Fruit fly (Drosophila melanogaster): ENCODE results near the gene Dys.

Dys gene

DNA sequence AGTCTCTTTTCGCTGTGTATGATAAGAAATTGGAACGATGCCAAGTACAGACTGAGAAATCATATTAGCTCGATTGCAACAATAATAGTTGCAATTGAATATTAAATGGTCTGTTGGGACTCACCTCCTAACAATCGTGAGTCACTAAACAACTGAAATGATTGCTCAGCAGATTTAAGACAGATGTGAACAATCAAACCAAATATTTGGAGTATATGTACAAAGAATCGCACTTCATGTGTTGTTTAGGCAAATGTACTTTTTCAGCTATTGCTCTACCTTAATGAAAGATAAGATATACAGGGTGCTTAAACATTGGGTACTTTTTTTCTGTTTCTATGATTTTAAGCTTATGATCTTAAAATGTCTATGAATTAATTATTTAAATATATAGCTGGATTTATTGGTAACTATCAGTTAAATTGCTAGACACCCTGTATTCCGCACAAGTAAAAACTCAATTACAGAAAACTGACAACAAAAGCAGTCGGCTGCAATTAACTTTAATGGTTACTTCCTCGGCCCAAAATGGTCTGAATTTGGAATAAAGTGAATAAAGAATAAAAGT, 180.7 kb downstream of the Dys start (continued):
- TF ChIP-seq CG3065 (GFP tag; optimal IDR thresholded peaks at IDR 0.05) (peak; percentile 27), CG31441 (GFP tag; IDR thresholded peaks at IDR 0.05) (peak; percentile 87), Rx (GFP tag; IDR thresholded peaks at IDR 0.05) (peak; percentile 76), D19A (tag; optimal IDR thresholded peaks at IDR 0.05) (peak; percentile 83), Opbp (GFP tag; IDR thresholded peaks at IDR 0.05; ENCODE audit: partially characterized antibody) (no peak), CG8765 (GFP tag; IDR thresholded peaks at IDR 0.05) (peak; percentile 57; the same call in 1 of the 2 replicates), Hr3 (GFP tag; optimal IDR thresholded peaks at IDR 0.05) (peak; percentile 68), slbo (GFP tag; IDR thresholded peaks at IDR 0.05) (peak; percentile 84), pb (GFP tag; optimal IDR thresholded peaks at IDR 0.05) (peak; percentile 36), CG15601 (tag; optimal IDR thresholded peaks at IDR 0.05) (peak; percentile 86), tap (tag; optimal IDR thresholded peaks at IDR 0.05) (peak; percentile 95), CG12071 (GFP tag; optimal IDR thresholded peaks at IDR 0.05) (peak; percentile 74), Poxn (GFP tag; IDR thresholded peaks at IDR 0.05) (peak; percentile 59; the same call in 1 of the 2 replicates), odd (GFP tag; optimal IDR thresholded peaks at IDR 0.05) (peak; percentile 87), mld (GFP tag; IDR thresholded peaks at IDR 0.05; ENCODE audit: partially characterized antibody) (no peak), pzg (GFP tag; optimal IDR thresholded peaks at IDR 0.05) (no peak), da (GFP tag; optimal IDR thresholded peaks at IDR 0.05) (no peak), btn (GFP tag; optimal IDR thresholded peaks at IDR 0.05) (no peak), CG5953 (GFP tag; IDR thresholded peaks at IDR 0.05) (peak; percentile 82), emc (GFP tag; optimal IDR thresholded peaks at IDR 0.05) (no peak), nau (GFP tag; optimal IDR thresholded peaks at IDR 0.05) (peak; percentile 66), kni (GFP tag; optimal IDR thresholded peaks at IDR 0.05) (no peak), crc (GFP tag; optimal IDR thresholded peaks at IDR 0.05) (peak; percentile 46), scrt (GFP tag; optimal IDR thresholded peaks at IDR 0.05) (peak; percentile 64), CG4328 (GFP tag; optimal IDR thresholded peaks at IDR 0.05) (peak; percentile 79), bcd (GFP tag; optimal IDR thresholded peaks at IDR 0.05) (peak; percentile 76), CG10654 (GFP tag; optimal IDR thresholded peaks at IDR 0.05) (peak; percentile 66), Usf (GFP tag; optimal IDR thresholded peaks at IDR 0.05) (peak; percentile 32), sens (GFP tag) (peak; percentile 96), zf30C (GFP tag; optimal IDR thresholded peaks at IDR 0.05) (no peak), CG12236 (GFP tag; optimal IDR thresholded peaks at IDR 0.05) (peak; percentile 17), BEAF-32 (GFP tag; optimal IDR thresholded peaks at IDR 0.05) (no peak), CHES-1-like (GFP tag; optimal IDR thresholded peaks at IDR 0.05) (no peak), HmgZ (tag; optimal IDR thresholded peaks at IDR 0.05) (peak; percentile 87), abd-A (tag; optimal IDR thresholded peaks at IDR 0.05) (no peak), sug (tag; optimal IDR thresholded peaks at IDR 0.05) (peak; percentile 69), Dad (GFP tag; optimal IDR thresholded peaks at IDR 0.05) (peak; percentile 28), Spps (tag; optimal IDR thresholded peaks at IDR 0.05) (peak; percentile 81), CG30431 (GFP tag; optimal IDR thresholded peaks at IDR 0.05) (no peak), YL-1 (GFP tag; optimal IDR thresholded peaks at IDR 0.05) (no peak), CG18476 (GFP tag; optimal IDR thresholded peaks at IDR 0.05) (peak; percentile 62), CG6272 (GFP tag; IDR thresholded peaks at IDR 0.05) (no peak), CG7928 (GFP tag; optimal IDR thresholded peaks at IDR 0.05) (peak; percentile 42), ato (GFP tag; IDR thresholded peaks at IDR 0.05; ENCODE audit: partially characterized antibody) (no peak), CG17361 (GFP tag; IDR thresholded peaks at IDR 0.05) (peak; percentile 77; the same call in 2 of the 3 replicates), CG10267 (tag; optimal IDR thresholded peaks at IDR 0.05) (peak; percentile 84), luna (GFP tag; optimal IDR thresholded peaks at IDR 0.05) (peak; percentile 4), Sry-β (GFP tag; optimal IDR thresholded peaks at IDR 0.05) (no peak), Adf1 (GFP tag; IDR thresholded peaks at IDR 0.05) (0 out of 2 replicates have a peak, but pooled peaks have one; percentile 11), Dbx (GFP tag; IDR thresholded peaks at IDR 0.05) (peak; percentile 86), Lpt (GFP tag; optimal IDR thresholded peaks at IDR 0.05) (no peak)
